Worm (Caenorhabditis elegans) whole organism, dauer: ENCODE data around the gene F41G3.5.

ENCODE experiments used
- unc-62 ChIP-seq: sonication (generic microtip); optimal IDR thresholded peaks from 2 replicates; lab custom pipeline; 2017; ENCODE audit warnings: missing biosample characterization, missing genetic modification reagents, missing genetic modification characterization

F41G3.5 gene

ce11 chrII:6721581-6721980 is 24.9 kb upstream of the F41G3.5 start:
- TF ChIP-seq unc-62 (GFP tag; lab: Kevin White, UChicago) = no peak

- TF ChIP-seq unc-62 (GFP tag; lab: Kevin White, UChicago) = no peak
Observed at ce11 chrII:6726814-6727213, 19.7 kb upstream of the F41G3.5 start.

ce11 chrII:6729331-6729730 is 17.2 kb upstream of the F41G3.5 start, which contains the start of gene T14B4.8:
Gene T14B4.8 (minus strand): TSS chrII:6729390.
- no peak for TF ChIP-seq unc-62 (GFP tag; lab: Kevin White, UChicago)

- no peak for TF ChIP-seq unc-62 (GFP tag; lab: Kevin White, UChicago)
Observed at ce11 chrII:6733718-6734117, 12.8 kb upstream of the F41G3.5 start, which contains the start of gene T14B4.9. Gene T14B4.9 (minus strand): TSS chrII:6733818.

- TF ChIP-seq unc-62 (GFP tag; lab: Kevin White, UChicago) = no peak
Observed at ce11 chrII:6734674-6735073, 11.8 kb upstream of the F41G3.5 start, which contains the start of gene T14B4.3. Gene T14B4.3 (plus strand): TSS chrII:6734937.

ce11 chrII:6736066-6736465 is 10.4 kb upstream of the F41G3.5 start, which contains the start of gene mrps-18.C:
Gene mrps-18.C (plus strand): TSS chrII:6736203.
- no peak for TF ChIP-seq unc-62 (GFP tag; lab: Kevin White, UChicago)

- TF ChIP-seq unc-62 (GFP tag; lab: Kevin White, UChicago) = no peak
Observed at ce11 chrII:6736604-6737003, 9.9 kb upstream of the F41G3.5 start, which contains the start of gene T14B4.1. Gene T14B4.1 (plus strand): TSS chrII:6736904.

ce11 chrII:6741428-6741827 is 5.1 kb upstream of the F41G3.5 start, which contains the start of gene exos-8:
Gene exos-8 (plus strand): TSS chrII:6741691.
- no peak for TF ChIP-seq unc-62 (GFP tag; lab: Kevin White, UChicago)

ce11 chrII:6742614-6743013 is 3.9 kb upstream of the F41G3.5 start, which contains the start of gene F41G3.6:
Gene F41G3.6 (plus strand): TSS chrII:6742914.
- TF ChIP-seq unc-62 (GFP tag; lab: Kevin White, UChicago) = no peak

- no peak for TF ChIP-seq unc-62 (GFP tag; lab: Kevin White, UChicago)
Observed at ce11 chrII:6744648-6745047, 1.9 kb upstream of the F41G3.5 start, which contains the start of gene ins-15. Gene ins-15 (minus strand): TSS chrII:6744748.

- TF ChIP-seq unc-62 (GFP tag; lab: Kevin White, UChicago) = no peak
Observed at ce11 chrII:6745783-6746182, 721 bp upstream of the F41G3.5 start, which contains the start of gene ins-14. Gene ins-14 (minus strand): TSS chrII:6745814.

- TF ChIP-seq unc-62 (GFP tag; lab: Kevin White, UChicago) = no peak
Observed at ce11 chrII:6749422-6749821, 2.9 kb downstream of the F41G3.5 start, which contains the start of gene F41G3.10. Gene F41G3.10 (minus strand): TSS chrII:6749522.

- TF ChIP-seq unc-62 (GFP tag; lab: Kevin White, UChicago) = no peak
Observed at ce11 chrII:6750929-6751328, 4.4 kb downstream of the F41G3.5 start, which contains the start of gene F41G3.20. Gene F41G3.20 (minus strand): TSS chrII:6751029.

- no peak for TF ChIP-seq unc-62 (GFP tag; lab: Kevin White, UChicago)
Observed at ce11 chrII:6752027-6752426, 5.5 kb downstream of the F41G3.5 start, which contains the start of gene F41G3.19. Gene F41G3.19 (minus strand): TSS chrII:6752127.

- TF ChIP-seq unc-62 (GFP tag; lab: Kevin White, UChicago) = no peak
Observed at ce11 chrII:6752850-6753249, 6.3 kb downstream of the F41G3.5 start, which contains the start of gene F41G3.21. Gene F41G3.21 (minus strand): TSS chrII:6752950.

- TF ChIP-seq unc-62 (GFP tag; lab: Kevin White, UChicago) = no peak
Observed at ce11 chrII:6754671-6755224, 8.2 kb downstream of the F41G3.5 start, which contains the start of the genes srx-95 and fis-1. Gene srx-95 (minus strand): TSS chrII:6754771. Gene fis-1 (plus strand): TSS chrII:6755174.
